Fruit fly (Drosophila melanogaster) whole organism, embryonic: ENCODE measurements around the gene Pdzd8.
A peak's percentile ranks its signal among the peaks of the same experiment; 100 is the strongest.

ENCODE experiments used
- Antp ChIP-seq: fragments of 200-800 bp; sonication (Bioruptor generic); optimal IDR thresholded peaks from 3 replicates; lab custom pipeline; 2016; ENCODE audit warnings: missing biosample characterization, missing genetic modification characterization
- Atf6 ChIP-seq: fragments of 200-800 bp; sonication (Bioruptor generic); IDR thresholded peaks from 2 replicates; pipeline ENCODE4 v1.3.6; 2022; ENCODE audit warnings: missing biosample characterization, missing genetic modification characterization
- B-H2 ChIP-seq: fragments of 200-800 bp; sonication (Bioruptor generic); optimal IDR thresholded peaks from 2 replicates; lab custom pipeline; 2018; ENCODE audit warnings: missing biosample characterization, mild to moderate bottlenecking, missing genetic modification characterization
- CG10274 ChIP-seq: fragments of 200-800 bp; sonication (Bioruptor generic); optimal IDR thresholded peaks from 3 replicates; lab custom pipeline; 2017; ENCODE audit warnings: missing biosample characterization, mild to moderate bottlenecking, missing genetic modification characterization
- CG11085 ChIP-seq: fragments of 200-800 bp; sonication (Bioruptor generic); IDR thresholded peaks from 2 replicates; pipeline ENCODE4 v1.3.6; 2022; ENCODE audit warnings: missing biosample characterization, missing genetic modification characterization
- CG11093 ChIP-seq: fragments of 200-800 bp; sonication (Bioruptor generic); IDR thresholded peaks from 3 replicates; pipeline ENCODE4 v1.3.6; 2022; ENCODE audit warnings: missing biosample characterization, missing genetic modification characterization
- CG11504 ChIP-seq: fragments of 200-800 bp; sonication (Bioruptor generic); optimal IDR thresholded peaks from 3 replicates; lab custom pipeline; 2019; ENCODE audit warnings: missing biosample characterization, mild to moderate bottlenecking, missing genetic modification characterization, moderate library complexity
- CG12104 ChIP-seq: fragments of 200-800 bp; sonication (Bioruptor generic); optimal IDR thresholded peaks from 3 replicates; lab custom pipeline; 2016; ENCODE audit warnings: missing biosample characterization, missing genetic modification characterization
- CG12236 ChIP-seq: fragments of 200-800 bp; sonication (Bioruptor generic); optimal IDR thresholded peaks from 2 replicates; lab custom pipeline; 2016; ENCODE audit warnings: missing biosample characterization, missing genetic modification characterization
- CG12391 ChIP-seq: fragments of 200-800 bp; sonication (Bioruptor generic); optimal IDR thresholded peaks from 3 replicates; lab custom pipeline; 2018; ENCODE audit warnings: missing biosample characterization, mild to moderate bottlenecking, missing genetic modification characterization, moderate library complexity
- CG14860 ChIP-seq: fragments of 200-800 bp; sonication (Bioruptor generic); IDR thresholded peaks from 3 replicates; pipeline ENCODE4 v1.3.6; 2022; ENCODE audit warnings: missing biosample characterization, missing genetic modification characterization; ENCODE audit not compliant: partially characterized antibody
- CG1529 ChIP-seq: fragments of 200-800 bp; sonication (Bioruptor generic); optimal IDR thresholded peaks from 3 replicates; lab custom pipeline; 2018; ENCODE audit warnings: missing biosample characterization, missing genetic modification characterization
- CG15601 ChIP-seq: fragments of 200-800 bp; sonication (Bioruptor generic); optimal IDR thresholded peaks from 3 replicates; lab custom pipeline; 2019; ENCODE audit warnings: missing biosample characterization, mild to moderate bottlenecking, missing genetic modification characterization, moderate library complexity
- CG2202 ChIP-seq: fragments of 200-800 bp; sonication (Bioruptor generic); optimal IDR thresholded peaks from 2 replicates; lab custom pipeline; 2018; ENCODE audit warnings: missing biosample characterization, mild to moderate bottlenecking, missing genetic modification characterization
- CG31365 ChIP-seq: fragments of 200-800 bp; sonication (Bioruptor generic); optimal IDR thresholded peaks from 2 replicates; lab custom pipeline; 2018; ENCODE audit warnings: missing biosample characterization, mild to moderate bottlenecking, missing genetic modification characterization
- CG3163 ChIP-seq: fragments of 200-800 bp; sonication (Bioruptor generic); optimal IDR thresholded peaks from 3 replicates; lab custom pipeline; 2016; ENCODE audit warnings: missing biosample characterization, missing genetic modification characterization
- CG3407 ChIP-seq: fragments of 200-800 bp; sonication (Bioruptor generic); optimal IDR thresholded peaks from 2 replicates; lab custom pipeline; 2018; ENCODE audit warnings: missing biosample characterization, mild to moderate bottlenecking, missing genetic modification characterization
- CG34376 ChIP-seq: fragments of 200-800 bp; sonication (Bioruptor generic); optimal IDR thresholded peaks from 2 replicates; lab custom pipeline; 2018; ENCODE audit warnings: missing biosample characterization, mild to moderate bottlenecking, missing genetic modification characterization
- CG4707 ChIP-seq: fragments of 200-800 bp; sonication (Bioruptor generic); optimal IDR thresholded peaks from 2 replicates; lab custom pipeline; 2018; ENCODE audit warnings: missing biosample characterization, mild to moderate bottlenecking, missing genetic modification characterization, moderate library complexity
- CG4854 ChIP-seq: fragments of 200-800 bp; sonication (Bioruptor generic); optimal IDR thresholded peaks from 2 replicates; lab custom pipeline; 2016; ENCODE audit warnings: missing biosample characterization, missing genetic modification characterization, inconsistent platforms
- CG6254 ChIP-seq: fragments of 200-800 bp; sonication (Bioruptor generic); optimal IDR thresholded peaks from 3 replicates; lab custom pipeline; 2017; ENCODE audit warnings: mild to moderate bottlenecking, missing biosample characterization, missing genetic modification reagents, missing genetic modification characterization
- CG6654 ChIP-seq: fragments of 200-800 bp; sonication (Bioruptor generic); optimal IDR thresholded peaks from 2 replicates; lab custom pipeline; 2017; ENCODE audit warnings: missing biosample characterization, mild to moderate bottlenecking, missing genetic modification characterization
- CG7928 ChIP-seq: fragments of 200-800 bp; sonication (Bioruptor generic); optimal IDR thresholded peaks from 2 replicates; lab custom pipeline; 2017; ENCODE audit warnings: missing biosample characterization, mild to moderate bottlenecking, missing genetic modification characterization
- CrebB ChIP-seq: fragments of 200-800 bp; sonication (Bioruptor generic); optimal IDR thresholded peaks from 3 replicates; lab custom pipeline; 2018; ENCODE audit warnings: missing biosample characterization, mild to moderate bottlenecking, missing genetic modification characterization
- Doc2 ChIP-seq: fragments of 200-800 bp; sonication (Bioruptor generic); IDR thresholded peaks from 2 replicates; pipeline ENCODE4 v1.3.6; 2022; ENCODE audit warnings: missing biosample characterization, missing genetic modification characterization
- Dp ChIP-seq: fragments of 200-800 bp; sonication (Bioruptor generic); optimal IDR thresholded peaks from 2 replicates; lab custom pipeline; 2018; ENCODE audit warnings: missing biosample characterization, mild to moderate bottlenecking, missing genetic modification characterization, moderate library complexity
- MTF-1 ChIP-seq: fragments of 200-800 bp; sonication (Bioruptor generic); optimal IDR thresholded peaks from 2 replicates; lab custom pipeline; 2018; ENCODE audit warnings: missing biosample characterization, mild to moderate bottlenecking, missing genetic modification characterization, borderline replicate concordance
- Nf-YA ChIP-seq: fragments of 200-800 bp; sonication (Bioruptor generic); IDR thresholded peaks from 2 replicates; pipeline ENCODE4 v1.3.6; 2022; ENCODE audit warnings: missing biosample characterization, missing genetic modification characterization
- Oli ChIP-seq: fragments of 200-800 bp; sonication (Bioruptor generic); optimal IDR thresholded peaks from 2 replicates; lab custom pipeline; 2018; ENCODE audit warnings: missing biosample characterization, mild to moderate bottlenecking, missing genetic modification characterization, moderate library complexity
- Sin3A ChIP-seq: fragments of >200 bp; optimal IDR thresholded peaks from 2 replicates; lab custom pipeline; 2018
- Sox100B ChIP-seq: fragments of 200-800 bp; sonication (Bioruptor generic); optimal IDR thresholded peaks from 3 replicates; lab custom pipeline; 2018; ENCODE audit warnings: missing biosample characterization, mild to moderate bottlenecking, missing genetic modification characterization
- Spps ChIP-seq: fragments of 200-800 bp; sonication (Bioruptor generic); optimal IDR thresholded peaks from 2 replicates; lab custom pipeline; 2018; ENCODE audit warnings: missing biosample characterization, mild to moderate bottlenecking, missing genetic modification characterization
- ap ChIP-seq: fragments of 200-800 bp; sonication (Bioruptor generic); IDR thresholded peaks from 2 replicates; pipeline ENCODE4 v1.3.6; 2022; ENCODE audit warnings: missing biosample characterization, missing genetic modification characterization
- bbx ChIP-seq: fragments of 200-800 bp; sonication (Bioruptor generic); IDR thresholded peaks from 2 replicates; pipeline ENCODE4 v1.3.6; 2022; ENCODE audit warnings: missing biosample characterization, missing genetic modification characterization; ENCODE audit not compliant: partially characterized antibody
- cas ChIP-seq: fragments of 200-800 bp; sonication (Bioruptor generic); IDR thresholded peaks from 2 replicates; pipeline ENCODE4 v1.3.6; 2022; ENCODE audit warnings: missing biosample characterization, missing genetic modification characterization
- corto ChIP-seq: fragments of 200-800 bp; sonication (Bioruptor generic); optimal IDR thresholded peaks from 2 replicates; lab custom pipeline; 2016; ENCODE audit warnings: missing biosample characterization, mild to moderate bottlenecking, missing genetic modification characterization, moderate library complexity
- crc ChIP-seq: fragments of 200-800 bp; sonication (Bioruptor generic); optimal IDR thresholded peaks from 2 replicates; lab custom pipeline; 2016; ENCODE audit warnings: missing biosample characterization, missing genetic modification characterization
- fd96Cb ChIP-seq: fragments of 200-800 bp; sonication (Bioruptor generic); optimal IDR thresholded peaks from 2 replicates; lab custom pipeline; 2018; ENCODE audit warnings: missing biosample characterization, mild to moderate bottlenecking, missing genetic modification characterization, moderate library complexity
- her ChIP-seq: fragments of 200-800 bp; sonication (Bioruptor generic); optimal IDR thresholded peaks from 2 replicates; lab custom pipeline; 2016; ENCODE audit warnings: missing biosample characterization, missing genetic modification characterization
- hkb ChIP-seq, 2 experiments: fragments of 200-800 bp in 1 of 2; fragments of >200 bp in 1 of 2; sonication (Bioruptor generic) in 1 of 2; IDR thresholded peaks in 1 of 2; optimal IDR thresholded peaks in 1 of 2; 2 replicates each; pipeline versions ENCODE4 v1.3.6 to Lab custom; 2017 to 2022; ENCODE audit warnings: missing biosample characterization in 1 of 2, missing genetic modification characterization in 1 of 2
- kah ChIP-seq: fragments of 200-800 bp; sonication (Bioruptor generic); optimal IDR thresholded peaks from 2 replicates; lab custom pipeline; 2018; ENCODE audit warnings: missing biosample characterization, mild to moderate bottlenecking, missing genetic modification characterization
- luna ChIP-seq: fragments of 200-800 bp; sonication (Bioruptor generic); optimal IDR thresholded peaks from 2 replicates; lab custom pipeline; 2016; ENCODE audit warnings: missing biosample characterization, missing genetic modification characterization
- odd ChIP-seq: fragments of 200-800 bp; sonication (Bioruptor generic); optimal IDR thresholded peaks from 2 replicates; lab custom pipeline; 2017; ENCODE audit warnings: missing biosample characterization, mild to moderate bottlenecking, missing genetic modification characterization
- pfk ChIP-seq: fragments of 200-800 bp; sonication (Bioruptor generic); optimal IDR thresholded peaks from 2 replicates; lab custom pipeline; 2018; ENCODE audit warnings: missing biosample characterization, mild to moderate bottlenecking, missing genetic modification characterization, moderate library complexity
- pnt ChIP-seq: fragments of 200-800 bp; sonication (Bioruptor generic); optimal IDR thresholded peaks from 3 replicates; lab custom pipeline; 2016; ENCODE audit warnings: missing biosample characterization, missing genetic modification characterization
- pros ChIP-seq: fragments of 200-800 bp; sonication (Bioruptor generic); optimal IDR thresholded peaks from 3 replicates; lab custom pipeline; 2019; ENCODE audit warnings: missing biosample characterization, mild to moderate bottlenecking, missing genetic modification characterization, moderate library complexity
- rib ChIP-seq: fragments of 200-800 bp; sonication (Bioruptor generic); IDR thresholded peaks from 2 replicates; pipeline ENCODE4 v1.3.6; 2022; ENCODE audit warnings: missing biosample characterization, missing genetic modification characterization
- tin ChIP-seq: fragments of 200-800 bp; sonication (Bioruptor generic); optimal IDR thresholded peaks from 3 replicates; lab custom pipeline; 2016; ENCODE audit warnings: missing biosample characterization, missing genetic modification characterization
- tna ChIP-seq: fragments of 200-800 bp; sonication (Bioruptor generic); IDR thresholded peaks from 2 replicates; pipeline ENCODE4 v1.3.6; 2022; ENCODE audit warnings: missing biosample characterization, missing genetic modification characterization; ENCODE audit not compliant: partially characterized antibody
- trh ChIP-seq: fragments of 200-800 bp; sonication (Bioruptor generic); optimal IDR thresholded peaks from 2 replicates; lab custom pipeline; 2016; ENCODE audit warnings: missing biosample characterization, missing genetic modification characterization
- wdn ChIP-seq: fragments of 200-800 bp; sonication (Bioruptor generic); IDR thresholded peaks from 2 replicates; pipeline ENCODE4 v1.3.6; 2022; ENCODE audit warnings: missing biosample characterization, missing genetic modification characterization

Pdzd8 gene

dm6 chrX:11925213-11925612 lies 5.4 kb downstream of the Pdzd8 start (continued):
- TF ChIP-seq CG3163 (no peak), Spps (no peak), pfk (no peak), hkb (optimal IDR thresholded peaks at IDR 0.05; lab: Kevin White, UChicago) (no peak), hkb (GFP tag; IDR thresholded peaks at IDR 0.05; lab: Robert Waterston, UW) (peak; percentile 68), kah (no peak), odd (no peak), CG2202 (tag; lab: Kevin White, UChicago) (no peak), CG34376 (no peak), crc (GFP tag; lab: Kevin White, UChicago) (no peak), CG11093 (GFP tag; lab: Robert Waterston, UW) (peak; percentile 55; the same call in 1 of the 3 replicates), fd96Cb (tag; lab: Kevin White, UChicago) (peak; percentile 32), CG12236 (GFP tag; lab: Kevin White, UChicago) (no peak), wdn (GFP tag; lab: Robert Waterston, UW) (0 out of 2 replicates have a peak, but pooled peaks have one; percentile 32), CG6254 (GFP tag; lab: Kevin White, UChicago) (no peak), ap (GFP tag; lab: Robert Waterston, UW) (no peak), CG3407 (no peak), CG6654 (GFP tag; lab: Kevin White, UChicago) (no peak), her (GFP tag; lab: Kevin White, UChicago) (no peak), bbx (GFP tag; lab: Robert Waterston, UW) (no peak), corto (GFP tag; lab: Kevin White, UChicago) (no peak), pnt (GFP tag; lab: Kevin White, UChicago) (no peak), Antp (GFP tag; lab: Kevin White, UChicago) (no peak), CG12104 (GFP tag; lab: Kevin White, UChicago) (no peak), pros (no peak), CG7928 (no peak), luna (GFP tag; lab: Kevin White, UChicago) (no peak), Dp (GFP tag; lab: Kevin White, UChicago) (no peak), rib (GFP tag; lab: Robert Waterston, UW) (no peak), CG1529 (GFP tag; lab: Kevin White, UChicago) (no peak), CG15601 (no peak), CG4707 (GFP tag; lab: Kevin White, UChicago) (no peak), Nf-YA (no peak), CG11085 (GFP tag; lab: Robert Waterston, UW) (peak; percentile 46; the same call in 1 of the 2 replicates), B-H2 (GFP tag; lab: Kevin White, UChicago) (no peak), cas (GFP tag; lab: Robert Waterston, UW) (peak; percentile 65; the same call in 1 of the 2 replicates), Sox100B (GFP tag; lab: Kevin White, UChicago) (no peak), tna (GFP tag; lab: Robert Waterston, UW) (no peak), MTF-1 (GFP tag; lab: Kevin White, UChicago) (no peak), CG14860 (GFP tag; lab: Robert Waterston, UW) (no peak), trh (GFP tag; lab: Kevin White, UChicago) (no peak), Doc2 (no peak), Sin3A (lab: Kevin White, UChicago) (no peak), Atf6 (GFP tag; lab: Robert Waterston, UW) (peak; percentile 73), CG4854 (GFP tag; lab: Kevin White, UChicago) (no peak), Oli (no peak), CG31365 (tag; lab: Kevin White, UChicago) (no peak), CG11504 (tag; lab: Kevin White, UChicago) (no peak), CG10274 (GFP tag; lab: Kevin White, UChicago) (no peak), tin (GFP tag; lab: Kevin White, UChicago) (no peak), CrebB (tag; lab: Kevin White, UChicago) (peak; percentile 18), CG12391 (tag; lab: Kevin White, UChicago) (no peak)
